Worm (Caenorhabditis elegans) whole organism, midembryonic: ENCODE data around the gene sod-1.

Experiments used
- T22C8.4 ChIP-seq: fragments of 200-800 bp; sonication (Bioruptor generic); IDR thresholded peaks from 2 replicates; pipeline ENCODE4 v1.3.6; 2022; ENCODE audit warnings: missing genetic modification characterization, missing compliant biosample characterization
- cog-1 ChIP-seq: sonication (generic microtip); optimal IDR thresholded peaks from 2 replicates; lab custom pipeline; 2016; ENCODE audit warnings: missing genetic modification characterization, missing compliant biosample characterization
- flt-1 ChIP-seq: fragments of 200-800 bp; sonication (Bioruptor generic); IDR thresholded peaks from 2 replicates; pipeline ENCODE4 v1.3.6; 2022; ENCODE audit warnings: missing genetic modification characterization, missing compliant biosample characterization
- klf-2 ChIP-seq: fragments of 200-800 bp; sonication (Bioruptor generic); conservative IDR thresholded peaks from 2 replicates; pipeline ENCODE4 v1.3.6; 2022; ENCODE audit warnings: missing genetic modification reagents, missing genetic modification characterization, missing compliant biosample characterization
- med-1 ChIP-seq: sonication (generic microtip); optimal IDR thresholded peaks from 2 replicates; lab custom pipeline; 2017; ENCODE audit warnings: missing genetic modification characterization, mild to moderate bottlenecking, missing compliant biosample characterization, antibody characterized with exemption, missing genetic modification reagents; ENCODE audit not compliant: insufficient read depth
- ref-1 ChIP-seq: fragments of 200-800 bp; sonication (Bioruptor generic); conservative IDR thresholded peaks from 2 replicates; pipeline ENCODE4 v1.3.6; 2022; ENCODE audit warnings: missing genetic modification reagents, missing genetic modification characterization, missing compliant biosample characterization
- tab-1 ChIP-seq: fragments of 200-800 bp; sonication (Bioruptor generic); IDR thresholded peaks from 2 replicates; pipeline ENCODE4 v1.3.6; 2022; ENCODE audit warnings: missing genetic modification characterization, missing compliant biosample characterization
- ztf-29 ChIP-seq: fragments of 200-800 bp; sonication (Bioruptor generic); IDR thresholded peaks from 2 replicates; pipeline ENCODE4 v1.3.6; 2022; ENCODE audit warnings: missing genetic modification reagents, missing genetic modification characterization, missing compliant biosample characterization

ce11 chrII:6979646-6980045, 6.0 kb upstream of the sod-1 start, which contains the start of gene C15F1.2:
- TF ChIP-seq tab-1 (GFP tag; lab: Robert Waterston, UW): no peak
- TF ChIP-seq flt-1 (GFP tag; lab: Robert Waterston, UW): no peak
- TF ChIP-seq ztf-29 (GFP tag; lab: Robert Waterston, UW): no peak
- TF ChIP-seq med-1 (GFP tag; lab: Kevin White, UChicago): no peak
- TF ChIP-seq cog-1: no peak
- no peak for TF ChIP-seq ref-1 (GFP tag; lab: Robert Waterston, UW)
- TF ChIP-seq T22C8.4 (GFP tag; lab: Robert Waterston, UW): no peak
- TF ChIP-seq klf-2: no peak
